Fruit fly (Drosophila melanogaster): ENCODE results near the gene fz.
A peak's percentile ranks its signal among the peaks of the same experiment; 100 is the strongest.

- TF ChIP-seq fkh (GFP tag; optimal IDR thresholded peaks at IDR 0.05), result no peak
- TF ChIP-seq Lpt (GFP tag; optimal IDR thresholded peaks at IDR 0.05), result no peak
- TF ChIP-seq CG34406 (GFP tag; optimal IDR thresholded peaks at IDR 0.05), result peak; percentile 49
- TF ChIP-seq Sox15 (GFP tag; optimal IDR thresholded peaks at IDR 0.05), result no peak
- TF ChIP-seq dac (GFP tag; optimal IDR thresholded peaks at IDR 0.05), result peak; percentile 23
- TF ChIP-seq Ets21C (GFP tag; optimal IDR thresholded peaks at IDR 0.05), result no peak
- no peak for TF ChIP-seq CG6276 (GFP tag; optimal IDR thresholded peaks at IDR 0.05)
- TF ChIP-seq topi (GFP tag; optimal IDR thresholded peaks at IDR 0.05), result peak; percentile 20
- TF ChIP-seq CG6854 (GFP tag; optimal IDR thresholded peaks at IDR 0.05), result peak; percentile 29
These were observed 136.7 kb downstream of the fz start for dm6 chr3L:14410892-14411291.

Measured in whole organism, prepupa.